Worm (Caenorhabditis elegans) whole organism, L1 larva: ENCODE data around the gene ctf-4.

ENCODE experiments used
- C04F5.9 ChIP-seq: sonication (generic microtip); optimal IDR thresholded peaks from 2 replicates; lab custom pipeline; 2016; ENCODE audit warnings: missing genetic modification characterization, missing compliant biosample characterization
- Y116A8C.19 ChIP-seq: sonication (generic microtip); optimal IDR thresholded peaks from 2 replicates; lab custom pipeline; 2016; ENCODE audit warnings: missing compliant biosample characterization, missing genetic modification characterization, borderline replicate concordance
- aha-1 ChIP-seq: fragments of 150-350 bp; optimal IDR thresholded peaks from 2 replicates; lab custom pipeline; 2014; ENCODE audit warnings: missing biosample characterization, missing genetic modification characterization
- alr-1 ChIP-seq: fragments of 200-800 bp; sonication (Bioruptor generic); optimal IDR thresholded peaks from 2 replicates; lab custom pipeline; 2018; ENCODE audit warnings: borderline replicate concordance, mild to moderate bottlenecking, missing genetic modification characterization, missing compliant biosample characterization
- aly-2 ChIP-seq: fragments of 150-350 bp; optimal IDR thresholded peaks from 2 replicates; lab custom pipeline; 2014; ENCODE audit warnings: missing biosample characterization, missing genetic modification characterization
- ama-1 ChIP-seq: fragments of 150-350 bp; optimal IDR thresholded peaks from 2 replicates; lab custom pipeline; 2014
- blmp-1 ChIP-seq: fragments of 150-350 bp; optimal IDR thresholded peaks from 2 replicates; lab custom pipeline; 2014; ENCODE audit warnings: missing biosample characterization, missing genetic modification characterization
- ceh-8 ChIP-seq: fragments of 200-800 bp; sonication (Bioruptor generic); optimal IDR thresholded peaks from 2 replicates; lab custom pipeline; 2018; ENCODE audit warnings: mild to moderate bottlenecking, missing genetic modification characterization, moderate library complexity, missing compliant biosample characterization
- ceh-82 ChIP-seq, 3 experiments: fragments of 150-350 bp in 1 of 3; sonication (generic microtip) in 2 of 3; optimal IDR thresholded peaks; 2 replicates each; lab custom pipeline; 2014 to 2017; ENCODE audit warnings: missing biosample characterization in 3 of 3, missing genetic modification characterization in 3 of 3
- ceh-88 ChIP-seq: fragments of 200-800 bp; sonication (Bioruptor generic); IDR thresholded peaks from 2 replicates; pipeline ENCODE4 v1.3.6; 2022; ENCODE audit warnings: missing genetic modification characterization, missing compliant biosample characterization
- ceh-90 ChIP-seq: sonication (generic microtip); optimal IDR thresholded peaks from 2 replicates; lab custom pipeline; 2016; ENCODE audit warnings: missing genetic modification characterization, missing compliant biosample characterization
- ces-1 ChIP-seq: fragments of 150-350 bp; optimal IDR thresholded peaks from 2 replicates; lab custom pipeline; 2014; ENCODE audit warnings: missing biosample characterization, missing genetic modification reagents, missing genetic modification characterization
- dsc-1 ChIP-seq: sonication (generic microtip); optimal IDR thresholded peaks from 2 replicates; lab custom pipeline; 2016; ENCODE audit warnings: mild to moderate bottlenecking, missing genetic modification characterization, missing compliant biosample characterization
- efl-1 ChIP-seq, 4 experiments: fragments of 150-350 bp; optimal IDR thresholded peaks in 3 of 4; peaks in 1 of 4; 1 replicate in 1 of 4; 2 replicates in 3 of 4; lab custom pipeline; 2014; ENCODE audit warnings: missing biosample characterization in 2 of 4, missing genetic modification characterization in 2 of 4, missing genetic modification reagents in 2 of 4
- efl-3 ChIP-seq: fragments of 200-800 bp; sonication (Bioruptor generic); optimal IDR thresholded peaks from 2 replicates; lab custom pipeline; 2018; ENCODE audit warnings: mild to moderate bottlenecking, missing genetic modification characterization, missing compliant biosample characterization
- egl-13 ChIP-seq: sonication (generic microtip); optimal IDR thresholded peaks from 2 replicates; lab custom pipeline; 2016; ENCODE audit warnings: missing genotype, missing genetic modification reagents, missing genetic modification characterization, missing compliant biosample characterization
- egl-27 ChIP-seq, 2 experiments: fragments of 150-350 bp in 1 of 2; sonication (generic microtip); optimal IDR thresholded peaks; 3 replicates each; lab custom pipeline; 2017 to 2018; ENCODE audit warnings: missing biosample characterization in 2 of 2, missing genetic modification characterization in 2 of 2, missing genetic modification reagents in 2 of 2
- elt-3 ChIP-seq, 6 experiments: fragments of 150-350 bp in 1 of 6; sonication (generic microtip); optimal IDR thresholded peaks; 2 replicates each; lab custom pipeline; 2017 to 2018; ENCODE audit warnings: missing biosample characterization in 6 of 6, missing genetic modification characterization in 6 of 6, inconsistent platforms in 1 of 6
- ets-5 ChIP-seq: fragments of 200-800 bp; sonication (Bioruptor generic); IDR thresholded peaks from 2 replicates; pipeline ENCODE4 v1.3.6; 2022; ENCODE audit warnings: missing genetic modification characterization, missing compliant biosample characterization
- fkh-10 ChIP-seq: sonication (generic microtip); optimal IDR thresholded peaks from 2 replicates; lab custom pipeline; 2017; ENCODE audit warnings: missing biosample characterization, missing genetic modification reagents, missing genetic modification characterization
- fkh-8 ChIP-seq: sonication (generic microtip); optimal IDR thresholded peaks from 2 replicates; lab custom pipeline; 2016; ENCODE audit warnings: mild to moderate bottlenecking, missing genetic modification characterization, missing compliant biosample characterization
- fos-1 ChIP-seq: fragments of 150-350 bp; optimal IDR thresholded peaks from 2 replicates; lab custom pipeline; 2014; ENCODE audit warnings: missing biosample characterization, missing genetic modification characterization
- hlh-17 ChIP-seq: fragments of 200-800 bp; sonication (Bioruptor generic); optimal IDR thresholded peaks from 2 replicates; lab custom pipeline; 2018; ENCODE audit warnings: missing genetic modification characterization, mild to moderate bottlenecking, missing compliant biosample characterization, moderate library complexity, borderline replicate concordance
- hpl-2 ChIP-seq: fragments of 150-350 bp; optimal IDR thresholded peaks from 2 replicates; lab custom pipeline; 2014; ENCODE audit warnings: missing biosample characterization, missing genetic modification reagents, missing genetic modification characterization
- irx-1 ChIP-seq: sonication (generic microtip); optimal IDR thresholded peaks from 2 replicates; lab custom pipeline; 2016; ENCODE audit warnings: missing genetic modification characterization, missing compliant biosample characterization
- jun-1 ChIP-seq: fragments of 150-350 bp; optimal IDR thresholded peaks from 2 replicates; lab custom pipeline; 2014; ENCODE audit warnings: missing biosample characterization, missing genetic modification reagents, missing genetic modification characterization
- lin-13 ChIP-seq: fragments of 150-350 bp; optimal IDR thresholded peaks from 2 replicates; lab custom pipeline; 2014; ENCODE audit warnings: missing biosample characterization, missing genetic modification reagents, missing genetic modification characterization
- lin-14 ChIP-seq: fragments of 200-800 bp; sonication (Bioruptor generic); optimal IDR thresholded peaks from 2 replicates; lab custom pipeline; 2018; ENCODE audit warnings: mild to moderate bottlenecking, missing genetic modification characterization, moderate library complexity, missing compliant biosample characterization
- lin-15B ChIP-seq: fragments of 150-350 bp; sonication (generic microtip); optimal IDR thresholded peaks from 3 replicates; lab custom pipeline; 2014; ENCODE audit warnings: missing biosample characterization, missing genetic modification characterization
- mep-1 ChIP-seq: fragments of 150-350 bp; optimal IDR thresholded peaks from 2 replicates; lab custom pipeline; 2014; ENCODE audit warnings: missing biosample characterization, missing genetic modification characterization
- nhr-12 ChIP-seq: sonication (generic microtip); optimal IDR thresholded peaks from 2 replicates; lab custom pipeline; 2017; ENCODE audit warnings: missing biosample characterization, missing genetic modification characterization
- nhr-19 ChIP-seq: fragments of 200-800 bp; sonication (Bioruptor generic); conservative IDR thresholded peaks from 2 replicates; pipeline ENCODE4 v1.3.6; 2022; ENCODE audit warnings: missing genetic modification characterization, missing compliant biosample characterization
- nhr-20 ChIP-seq: sonication (generic microtip); optimal IDR thresholded peaks from 2 replicates; lab custom pipeline; 2016; ENCODE audit warnings: mild to moderate bottlenecking, missing genetic modification characterization, missing compliant biosample characterization
- nhr-47 ChIP-seq: sonication (generic microtip); optimal IDR thresholded peaks from 2 replicates; lab custom pipeline; 2016; ENCODE audit warnings: mild to moderate bottlenecking, missing genetic modification characterization, moderate library complexity, missing compliant biosample characterization
- nhr-71 ChIP-seq: sonication (generic microtip); optimal IDR thresholded peaks from 2 replicates; lab custom pipeline; 2016; ENCODE audit warnings: mild to moderate bottlenecking, missing genetic modification characterization, moderate library complexity, missing compliant biosample characterization
- nhr-76 ChIP-seq: sonication (generic microtip); optimal IDR thresholded peaks from 2 replicates; lab custom pipeline; 2017; ENCODE audit warnings: missing biosample characterization, missing genetic modification characterization
- nhr-85 ChIP-seq: sonication (generic microtip); peaks from one replicate; lab custom pipeline; 2016; ENCODE audit warnings: missing genetic modification characterization, inconsistent platforms, missing compliant biosample characterization
- nhr-90 ChIP-seq: sonication (generic microtip); optimal IDR thresholded peaks from 2 replicates; lab custom pipeline; 2016; ENCODE audit warnings: mild to moderate bottlenecking, missing genetic modification characterization, missing compliant biosample characterization; ENCODE audit not compliant: poor library complexity
- pax-3 ChIP-seq: fragments of 200-800 bp; sonication (Bioruptor generic); optimal IDR thresholded peaks from 2 replicates; lab custom pipeline; 2018; ENCODE audit warnings: mild to moderate bottlenecking, missing genetic modification characterization, moderate library complexity, missing compliant biosample characterization
- skn-1 ChIP-seq: fragments of 150-350 bp; optimal IDR thresholded peaks from 2 replicates; lab custom pipeline; 2014; ENCODE audit warnings: missing biosample characterization, missing genetic modification characterization
- snu-23 ChIP-seq: sonication (generic microtip); optimal IDR thresholded peaks from 2 replicates; lab custom pipeline; 2016; ENCODE audit warnings: missing genetic modification characterization, missing compliant biosample characterization
- sox-4 ChIP-seq: sonication (generic microtip); optimal IDR thresholded peaks from 2 replicates; lab custom pipeline; 2016; ENCODE audit warnings: missing genetic modification characterization, missing compliant biosample characterization
- sup-37 ChIP-seq: fragments of 200-800 bp; sonication (Bioruptor generic); optimal IDR thresholded peaks from 2 replicates; lab custom pipeline; 2018; ENCODE audit warnings: mild to moderate bottlenecking, missing genetic modification characterization, missing compliant biosample characterization
- unc-130 ChIP-seq: fragments of 150-350 bp; optimal IDR thresholded peaks from 2 replicates; lab custom pipeline; 2017; ENCODE audit warnings: missing biosample characterization, missing genetic modification characterization, inconsistent platforms
- unc-98 ChIP-seq: fragments of 200-800 bp; sonication (Bioruptor generic); IDR thresholded peaks from 2 replicates; pipeline ENCODE4 v1.3.6; 2022; ENCODE audit warnings: missing genetic modification characterization, missing compliant biosample characterization
- zag-1 ChIP-seq: fragments of 150-350 bp; optimal IDR thresholded peaks from 2 replicates; lab custom pipeline; 2014; ENCODE audit warnings: missing biosample characterization, missing genetic modification characterization
- zip-4 ChIP-seq: fragments of 200-800 bp; sonication (Bioruptor generic); optimal IDR thresholded peaks from 2 replicates; lab custom pipeline; 2018; ENCODE audit warnings: mild to moderate bottlenecking, missing genetic modification characterization, moderate library complexity, missing compliant biosample characterization
- ztf-4 ChIP-seq: fragments of 150-350 bp; optimal IDR thresholded peaks from 2 replicates; lab custom pipeline; 2014; ENCODE audit warnings: missing biosample characterization, missing genetic modification characterization

The ctf-4 gene

DNA sequence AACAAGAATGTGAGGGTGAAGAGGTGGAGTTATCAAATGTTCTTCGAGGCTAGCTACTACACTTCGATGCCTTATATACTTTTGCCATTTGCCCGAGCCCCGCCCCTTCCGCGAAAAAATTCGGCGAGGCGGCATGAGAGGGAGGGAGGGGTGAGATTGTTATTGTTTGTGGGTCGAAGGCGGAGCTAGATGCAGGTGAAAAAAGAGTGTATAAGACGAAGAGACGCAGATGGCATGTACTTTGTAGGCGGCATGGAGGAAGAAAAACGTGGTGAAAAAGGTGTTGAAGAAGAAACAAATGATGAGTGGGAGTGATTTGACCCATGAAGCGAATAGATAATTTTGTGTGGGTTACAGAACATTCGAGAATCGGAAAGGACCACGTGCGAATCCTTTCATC, 47.1 kb upstream of the ctf-4 start, which contains the start of gene C13G3.1:
C13G3.1 (minus strand) TSS at position 47 of the 400 bp plus-strand sequence.
- no peak for TF ChIP-seq egl-27 (tag; optimal IDR thresholded peaks at IDR 0.05; lab: Kevin White, UChicago)
- TF ChIP-seq nhr-90 (tag; lab: Kevin White, UChicago), result no peak
- no peak for TF ChIP-seq efl-1 (optimal IDR thresholded peaks at IDR 0.05; lab: Kevin White, UChicago)
- peak in 1 of 2 experiments; percentile 24 for TF ChIP-seq efl-1 (GFP tag; optimal IDR thresholded peaks at IDR 0.05 in 1 of 2; lab: Kevin White, UChicago)
- TF ChIP-seq nhr-76 (tag; lab: Kevin White, UChicago), result no peak
- peak; percentile 38 for TF ChIP-seq nhr-47 (tag; lab: Kevin White, UChicago)
- TF ChIP-seq ets-5 (GFP tag; lab: Robert Waterston, UW), result no peak
- no peak for TF ChIP-seq lin-13 (GFP tag; lab: Kevin White, UChicago)
- no peak for TF ChIP-seq zip-4 (GFP tag; lab: Kevin White, UChicago)
- no peak for TF ChIP-seq egl-13 (tag; lab: Kevin White, UChicago)
- TF ChIP-seq irx-1, result no peak
- no peak for TF ChIP-seq ceh-88 (GFP tag; lab: Robert Waterston, UW)
- no peak for TF ChIP-seq alr-1
- no peak for TF ChIP-seq efl-3 (GFP tag; lab: Kevin White, UChicago)
- no peak for TF ChIP-seq Y116A8C.19
- TF ChIP-seq ceh-90 (tag; lab: Kevin White, UChicago), result no peak
- TF ChIP-seq elt-3 (tag; optimal IDR thresholded peaks at IDR 0.05; lab: Kevin White, UChicago), result no peak
- TF ChIP-seq hlh-17 (GFP tag; lab: Kevin White, UChicago), result no peak
- TF ChIP-seq unc-130 (tag; lab: Kevin White, UChicago), result no peak
- TF ChIP-seq aly-2, result no peak
- no peak for TF ChIP-seq blmp-1 (tag; lab: Kevin White, UChicago)
- no peak for TF ChIP-seq ceh-82 (tag; optimal IDR thresholded peaks at IDR 0.05; lab: Kevin White, UChicago)
- TF ChIP-seq sup-37, result no peak
- no peak for TF ChIP-seq sox-4
- TF ChIP-seq mep-1 (tag; lab: Kevin White, UChicago), result no peak
- TF ChIP-seq nhr-85, result peak; percentile 68
- TF ChIP-seq fkh-8 (tag; lab: Kevin White, UChicago), result peak; percentile 30
- peak; percentile 14 for TF ChIP-seq nhr-20 (tag; lab: Kevin White, UChicago)
- no peak for TF ChIP-seq C04F5.9 (tag; lab: Kevin White, UChicago)
- TF ChIP-seq hpl-2, result no peak
- peak; percentile 35 for TF ChIP-seq nhr-71 (tag; lab: Kevin White, UChicago)
- TF ChIP-seq zag-1 (tag; lab: Kevin White, UChicago), result no peak

DNA sequence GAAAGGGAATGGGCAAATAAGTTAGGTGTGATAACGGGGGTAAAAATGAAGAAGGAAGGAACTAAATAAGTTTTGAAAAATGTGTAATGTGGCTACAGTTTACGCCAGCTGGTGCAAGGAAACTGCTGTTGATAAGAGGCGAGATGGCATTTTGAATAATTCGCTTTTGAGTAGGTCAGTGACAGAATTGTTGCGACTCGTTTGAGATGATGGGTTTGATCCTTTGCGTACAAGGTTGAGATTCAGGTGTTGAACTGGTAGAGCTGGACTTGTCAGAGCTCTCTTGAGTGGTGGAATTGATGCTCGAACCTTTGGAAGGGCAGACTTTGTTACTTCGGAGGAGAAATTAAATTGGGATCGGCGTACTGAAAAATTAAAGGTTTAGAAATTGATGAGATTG, 46.5 kb upstream of the ctf-4 start:
- no peak for TF ChIP-seq pax-3 (tag; lab: Kevin White, UChicago)
- TF ChIP-seq efl-1 (optimal IDR thresholded peaks at IDR 0.05; lab: Kevin White, UChicago), result no peak
- TF ChIP-seq efl-1 (GFP tag; optimal IDR thresholded peaks at IDR 0.05 in 1 of 2; lab: Kevin White, UChicago), result peak in 1 of 2 experiments; percentile 90

DNA sequence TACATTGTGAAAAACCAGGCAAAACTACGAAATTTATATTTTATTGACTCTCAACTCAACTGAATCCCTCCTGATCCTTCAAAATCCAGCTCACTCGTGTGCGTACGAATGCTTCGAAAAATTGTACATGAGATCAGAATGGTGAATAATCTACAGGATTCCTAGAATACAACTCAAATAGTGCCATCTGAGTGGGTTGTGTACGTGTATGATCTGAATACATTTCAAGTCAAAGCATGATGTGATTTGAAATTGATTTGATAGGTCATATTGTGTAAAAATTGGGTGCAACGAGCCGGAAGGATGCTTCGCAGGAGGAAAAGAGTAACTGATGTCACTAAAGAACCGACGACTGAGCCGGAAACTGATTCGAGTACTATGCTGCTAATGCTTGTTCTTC, 45.4 kb upstream of the ctf-4 start:
- TF ChIP-seq lin-14 (GFP tag; lab: Kevin White, UChicago) (peak; percentile 4), ama-1 (lab: Kevin White, UChicago) (no peak), sox-4 (peak; percentile 54), hlh-17 (GFP tag; lab: Kevin White, UChicago) (no peak), nhr-71 (tag; lab: Kevin White, UChicago) (peak; percentile 32), aha-1 (tag; lab: Kevin White, UChicago) (no peak), Y116A8C.19 (no peak), dsc-1 (tag; lab: Kevin White, UChicago) (no peak), egl-13 (tag; lab: Kevin White, UChicago) (peak; percentile 23), ces-1 (GFP tag; lab: Kevin White, UChicago) (no peak), nhr-47 (tag; lab: Kevin White, UChicago) (peak; percentile 39), nhr-12 (tag; lab: Kevin White, UChicago) (no peak), skn-1 (tag; lab: Kevin White, UChicago) (no peak), fkh-8 (tag; lab: Kevin White, UChicago) (peak; percentile 78), ztf-4 (tag; lab: Kevin White, UChicago) (no peak), unc-98 (GFP tag; lab: Robert Waterston, UW) (no peak), jun-1 (tag; lab: Kevin White, UChicago) (no peak), blmp-1 (tag; lab: Kevin White, UChicago) (no peak), alr-1 (no peak), nhr-19 (GFP tag; lab: Robert Waterston, UW) (no peak), snu-23 (GFP tag; lab: Kevin White, UChicago) (no peak), lin-15B (tag; lab: Kevin White, UChicago) (no peak), aly-2 (no peak), fkh-10 (GFP tag; lab: Kevin White, UChicago) (no peak), fos-1 (tag; lab: Kevin White, UChicago) (no peak), ceh-8 (GFP tag; lab: Kevin White, UChicago) (no peak)
- TF ChIP-seq, all 84 proteins: peak for 6
